Worm (Caenorhabditis elegans): ENCODE results near the gene srx-82.

The srx-82 gene

DNA sequence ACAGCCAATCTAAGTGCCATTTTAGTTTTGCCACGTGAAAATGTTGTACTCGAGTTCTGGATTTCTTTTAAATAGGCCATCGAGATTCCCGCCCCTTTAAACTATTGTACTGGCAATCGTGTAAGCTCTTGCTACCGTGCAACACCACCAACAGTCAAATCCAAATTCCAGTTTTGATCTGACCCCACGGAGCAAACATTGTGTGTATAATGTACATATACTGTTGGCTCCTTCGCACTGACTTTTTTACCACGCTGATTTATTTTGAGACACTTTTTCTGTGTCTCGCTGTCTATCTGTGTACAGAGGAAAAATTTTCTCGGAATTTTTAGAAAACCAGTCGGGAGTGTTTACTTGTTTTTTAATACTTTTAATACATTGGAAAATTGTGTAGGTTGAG is 20.5 kb downstream of the srx-82 start, which contains the start of gene piit-1:
Gene piit-1 (minus strand): TSS at position 101 of the 400 bp plus-strand sequence.
- TF ChIP-seq dmd-9 (GFP tag; IDR thresholded peaks at IDR 0.05) (no peak), ama-1 (optimal IDR thresholded peaks at IDR 0.05) (no peak), hlh-30 (tag; optimal IDR thresholded peaks at IDR 0.05; ENCODE audit: insufficient read depth) (no peak), duxl-1 (tag; optimal IDR thresholded peaks at IDR 0.05; ENCODE audit: poor library complexity) (no peak), F44E2.7 (GFP tag; IDR thresholded peaks at IDR 0.05) (no peak), set-16 (GFP tag; IDR thresholded peaks at IDR 0.05) (no peak), ctbp-1 (GFP tag; IDR thresholded peaks at IDR 0.05) (no peak), nhr-77 (tag; optimal IDR thresholded peaks at IDR 0.05) (no peak), dmd-6 (GFP tag; IDR thresholded peaks at IDR 0.05) (no peak), nhr-11 (tag; optimal IDR thresholded peaks at IDR 0.05) (no peak), aha-1 (tag) (no peak), vab-7 (GFP tag; IDR thresholded peaks at IDR 0.05) (no peak)

ce11 chrV:11610481-11610880 is 20.9 kb downstream of the srx-82 start, which contains the start of gene sas-5:
sas-5 (plus strand) TSS chrV:11610737.
- TF ChIP-seq F26F4.8 (GFP tag; conservative IDR thresholded peaks at IDR 0.05) (no peak), nhr-48 (tag; optimal IDR thresholded peaks at IDR 0.05) (peak; percentile 39), daf-16 (GFP tag; optimal IDR thresholded peaks at IDR 0.05) (peak in 1 of 2 experiments; percentile 43), daf-16 (tag; optimal IDR thresholded peaks at IDR 0.05) (peak; percentile 45), hlh-30 (tag; optimal IDR thresholded peaks at IDR 0.05; ENCODE audit: insufficient read depth) (peak; percentile 72), unc-39 (tag; optimal IDR thresholded peaks at IDR 0.05) (no peak), Y105C5A.15 (GFP tag; IDR thresholded peaks at IDR 0.05) (no peak), F10B5.3 (tag; optimal IDR thresholded peaks at IDR 0.05) (peak; percentile 22), mdl-1 (tag; optimal IDR thresholded peaks at IDR 0.05) (peak in 1 of 2 experiments; percentile 55), unc-130 (GFP tag; optimal IDR thresholded peaks at IDR 0.05) (peak; percentile 82), lsy-2 (tag; optimal IDR thresholded peaks at IDR 0.05) (no peak), nhr-102 (tag; optimal IDR thresholded peaks at IDR 0.05) (peak; percentile 52), saeg-2 (GFP tag; IDR thresholded peaks at IDR 0.05) (no peak), nhr-77 (tag; optimal IDR thresholded peaks at IDR 0.05) (no peak), rbr-2 (tag; optimal IDR thresholded peaks at IDR 0.05) (peak; percentile 44), dve-1 (tag; optimal IDR thresholded peaks at IDR 0.05; ENCODE audit: insufficient read depth) (peak; percentile 58), snpc-1.2 (GFP tag; IDR thresholded peaks at IDR 0.05) (peak; percentile 37; the same call in 1 of the 2 replicates), aha-1 (tag) (no peak), hmg-1.1 (GFP tag; IDR thresholded peaks at IDR 0.05) (peak; percentile 79), lin-13 (GFP tag; optimal IDR thresholded peaks at IDR 0.05) (peak; percentile 61), F37D6.2 (tag; optimal IDR thresholded peaks at IDR 0.05) (no peak), Y48G9A.11 (GFP tag; IDR thresholded peaks at IDR 0.05) (no peak), F49E8.2 (tag; optimal IDR thresholded peaks at IDR 0.05; ENCODE audit: borderline replicate concordance) (no peak), gei-8 (GFP tag; optimal IDR thresholded peaks at IDR 0.05) (no peak), madf-5 (GFP tag; IDR thresholded peaks at IDR 0.05) (no peak), ztf-11 (tag; optimal IDR thresholded peaks at IDR 0.05) (no peak), mep-1 (tag; optimal IDR thresholded peaks at IDR 0.05) (peak; percentile 74), egl-43 (GFP tag; IDR thresholded peaks at IDR 0.05) (peak; percentile 64; the same call in 1 of the 2 replicates), dmd-8 (GFP tag; IDR thresholded peaks at IDR 0.05) (no peak), skn-1 (tag; optimal IDR thresholded peaks at IDR 0.05) (no peak), tra-1 (GFP tag; IDR thresholded peaks at IDR 0.05) (0 out of 2 replicates have a peak, but pooled peaks have one; percentile 20), tag-97 (GFP tag; IDR thresholded peaks at IDR 0.05) (no peak), dmd-6 (GFP tag; IDR thresholded peaks at IDR 0.05) (peak; percentile 54; the same call in 1 of the 2 replicates), spr-1 (tag; optimal IDR thresholded peaks at IDR 0.05) (peak; percentile 57), mdt-29 (GFP tag; IDR thresholded peaks at IDR 0.05) (no peak), spr-3 (GFP tag; optimal IDR thresholded peaks at IDR 0.05) (no peak), nhr-6 (tag; optimal IDR thresholded peaks at IDR 0.05) (peak; percentile 46), ztf-7 (tag; optimal IDR thresholded peaks at IDR 0.05) (peak; percentile 4), lir-3 (tag; optimal IDR thresholded peaks at IDR 0.05) (no peak), nhr-28 (tag; optimal IDR thresholded peaks at IDR 0.05) (peak; percentile 8), hlh-11 (tag; optimal IDR thresholded peaks at IDR 0.05) (peak; percentile 64), duxl-1 (tag; optimal IDR thresholded peaks at IDR 0.05; ENCODE audit: poor library complexity) (peak; percentile 88), nhr-42 (GFP tag; IDR thresholded peaks at IDR 0.05) (0 out of 2 replicates have a peak, but pooled peaks have one; percentile 11)
